Worm (Caenorhabditis elegans) whole organism, young adult: Measurements from ENCODE around the gene C17G1.2.

Experiments
- F55B11.4 ChIP-seq: sonication (generic microtip); optimal IDR thresholded peaks from 2 replicates; lab custom pipeline; 2016; ENCODE audit warnings: missing compliant biosample characterization, missing genetic modification characterization, borderline replicate concordance; ENCODE audit not compliant: insufficient read depth
- ceh-79 ChIP-seq: sonication (generic microtip); optimal IDR thresholded peaks from 2 replicates; lab custom pipeline; 2017; ENCODE audit warnings: mild to moderate bottlenecking, missing genetic modification characterization, missing compliant biosample characterization
- hlh-12 ChIP-seq: sonication (generic microtip); optimal IDR thresholded peaks from 2 replicates; lab custom pipeline; 2016; ENCODE audit warnings: missing genetic modification characterization, missing compliant biosample characterization
- madf-6 ChIP-seq: fragments of 200-800 bp; sonication (Bioruptor generic); IDR thresholded peaks from 2 replicates; pipeline ENCODE4 v1.3.6; 2022; ENCODE audit warnings: missing genetic modification reagents, missing genetic modification characterization, missing compliant biosample characterization

DNA sequence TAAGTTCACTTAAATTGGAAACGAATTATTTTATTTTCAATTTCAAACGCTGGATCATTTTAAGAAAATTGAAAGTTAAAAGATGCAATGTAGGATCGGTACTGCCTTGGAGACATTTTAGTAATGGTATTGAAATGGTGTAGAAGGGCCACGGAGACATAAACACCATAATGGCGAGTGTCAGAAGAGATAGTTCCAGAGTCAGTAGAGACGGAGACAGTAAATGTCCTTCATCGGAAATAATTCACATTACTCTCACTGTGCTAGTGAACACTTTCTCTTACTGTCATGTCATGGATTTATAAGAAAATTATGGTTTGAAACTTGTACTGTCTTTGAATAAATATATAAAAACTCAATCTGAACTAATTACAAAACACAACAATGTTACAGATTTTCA is 28.3 kb upstream of the C17G1.2 start:
- TF ChIP-seq ceh-79 (tag; lab: Kevin White, UChicago) (no peak), madf-6 (no peak), F55B11.4 (no peak), hlh-12 (tag; lab: Kevin White, UChicago) (no peak)
